Fruit fly (Drosophila melanogaster) whole organism, embryonic: Measurements from ENCODE around the gene Cyp313a5.

ENCODE experiments used
- ATbp ChIP-seq: fragments of 200-800 bp; sonication (Bioruptor generic); optimal IDR thresholded peaks from 2 replicates; lab custom pipeline; 2017; ENCODE audit warnings: missing biosample characterization, mild to moderate bottlenecking, missing genetic modification characterization, missing genetic modification reagents
- Ada2b ChIP-seq: fragments of 200-800 bp; sonication (Bioruptor generic); IDR thresholded peaks from 2 replicates; pipeline ENCODE4 v1.3.6; 2022; ENCODE audit warnings: missing biosample characterization, missing genetic modification characterization
- Antp ChIP-seq: fragments of 200-800 bp; sonication (Bioruptor generic); optimal IDR thresholded peaks from 3 replicates; lab custom pipeline; 2016; ENCODE audit warnings: missing biosample characterization, missing genetic modification characterization
- Bgb ChIP-seq: fragments of 200-800 bp; sonication (Bioruptor generic); IDR thresholded peaks from 2 replicates; pipeline ENCODE4 v1.3.6; 2022; ENCODE audit warnings: missing biosample characterization, missing genetic modification characterization; ENCODE audit not compliant: partially characterized antibody
- C15 ChIP-seq: fragments of 200-800 bp; sonication (Bioruptor generic); IDR thresholded peaks from 3 replicates; pipeline ENCODE4 v1.3.6; 2022; ENCODE audit warnings: missing biosample characterization, missing genetic modification characterization
- CG11247 ChIP-seq: fragments of 200-800 bp; sonication (Bioruptor generic); IDR thresholded peaks from 2 replicates; pipeline ENCODE4 v1.3.6; 2022; ENCODE audit warnings: missing biosample characterization, missing genetic modification characterization
- CG12769 ChIP-seq: fragments of 200-800 bp; sonication (Bioruptor generic); optimal IDR thresholded peaks from 2 replicates; lab custom pipeline; 2019; ENCODE audit warnings: missing biosample characterization, mild to moderate bottlenecking, missing genetic modification characterization, moderate library complexity
- CG13287 ChIP-seq: fragments of 200-800 bp; sonication (Bioruptor generic); IDR thresholded peaks from 2 replicates; pipeline ENCODE4 v1.3.6; 2022; ENCODE audit warnings: missing biosample characterization, missing genetic modification characterization; ENCODE audit not compliant: partially characterized antibody
- CG15514 ChIP-seq: fragments of 200-800 bp; sonication (Bioruptor generic); optimal IDR thresholded peaks from 3 replicates; lab custom pipeline; 2017; ENCODE audit warnings: missing biosample characterization, missing genetic modification characterization, mild to moderate bottlenecking, moderate library complexity, missing genetic modification reagents
- CG1602 ChIP-seq: fragments of 200-800 bp; sonication (Bioruptor generic); optimal IDR thresholded peaks from 3 replicates; lab custom pipeline; 2016; ENCODE audit warnings: missing biosample characterization, missing genetic modification characterization
- CG17802 ChIP-seq: fragments of 200-800 bp; sonication (Bioruptor generic); optimal IDR thresholded peaks from 2 replicates; lab custom pipeline; 2018; ENCODE audit warnings: missing biosample characterization, mild to moderate bottlenecking, missing genetic modification characterization, moderate library complexity
- CG17829 ChIP-seq: fragments of 200-800 bp; optimal IDR thresholded peaks from 2 replicates; lab custom pipeline; 2019; ENCODE audit warnings: missing biosample characterization, mild to moderate bottlenecking, missing genetic modification characterization, moderate library complexity
- CG18764 ChIP-seq: fragments of 200-800 bp; sonication (Bioruptor generic); optimal IDR thresholded peaks from 3 replicates; lab custom pipeline; 2016; ENCODE audit warnings: missing biosample characterization, missing genetic modification characterization
- CG4820 ChIP-seq: fragments of 200-800 bp; sonication (Bioruptor generic); optimal IDR thresholded peaks from 3 replicates; lab custom pipeline; 2016; ENCODE audit warnings: missing biosample characterization, missing genetic modification characterization
- CG8478 ChIP-seq: fragments of >200 bp; optimal IDR thresholded peaks from 2 replicates; lab custom pipeline; 2018
- CHES-1-like ChIP-seq: fragments of 200-800 bp; sonication (Bioruptor generic); optimal IDR thresholded peaks from 2 replicates; lab custom pipeline; 2016; ENCODE audit warnings: missing biosample characterization, missing genetic modification characterization
- Dek ChIP-seq: fragments of 200-800 bp; sonication (Bioruptor generic); optimal IDR thresholded peaks from 3 replicates; lab custom pipeline; 2019; ENCODE audit warnings: missing biosample characterization, mild to moderate bottlenecking, missing genetic modification characterization, moderate library complexity
- Dfd ChIP-seq, 2 experiments: fragments of >200 bp; optimal IDR thresholded peaks; 2 replicates each; lab custom pipeline; 2017; ENCODE audit warnings: missing biosample characterization in 2 of 2, missing genetic modification characterization in 2 of 2
- Dll ChIP-seq: fragments of 200-800 bp; sonication (Bioruptor generic); IDR thresholded peaks from 4 replicates; pipeline ENCODE4 v1.3.6; 2022; ENCODE audit warnings: missing biosample characterization, missing genetic modification characterization; ENCODE audit not compliant: partially characterized antibody
- Doc2 ChIP-seq: fragments of 200-800 bp; sonication (Bioruptor generic); IDR thresholded peaks from 2 replicates; pipeline ENCODE4 v1.3.6; 2022; ENCODE audit warnings: missing biosample characterization, missing genetic modification characterization
- Dref ChIP-seq: fragments of 200-800 bp; sonication (Bioruptor generic); IDR thresholded peaks from 2 replicates; pipeline ENCODE4 v1.3.6; 2022; ENCODE audit warnings: missing biosample characterization, missing genetic modification characterization
- Drgx ChIP-seq: fragments of 200-800 bp; sonication (Bioruptor generic); IDR thresholded peaks from 2 replicates; pipeline ENCODE4 v1.3.6; 2022; ENCODE audit warnings: missing biosample characterization, missing genetic modification characterization
- E2f1 ChIP-seq: fragments of 200-800 bp; sonication (Bioruptor generic); IDR thresholded peaks from 2 replicates; pipeline ENCODE4 v1.3.6; 2022; ENCODE audit warnings: missing biosample characterization, missing genetic modification characterization
- H15 ChIP-seq: fragments of 200-800 bp; sonication (Bioruptor generic); IDR thresholded peaks from 3 replicates; pipeline ENCODE4 v1.3.6; 2022; ENCODE audit warnings: missing biosample characterization, missing genetic modification characterization
- HLH3B ChIP-seq: fragments of 200-800 bp; sonication (Bioruptor generic); IDR thresholded peaks from 2 replicates; pipeline ENCODE4 v1.3.6; 2022; ENCODE audit warnings: missing biosample characterization, missing genetic modification characterization
- HLH4C ChIP-seq: fragments of 200-800 bp; sonication (Bioruptor generic); IDR thresholded peaks from 3 replicates; pipeline ENCODE4 v1.3.6; 2022; ENCODE audit warnings: missing biosample characterization, missing genetic modification characterization; ENCODE audit not compliant: partially characterized antibody
- HLH54F ChIP-seq: fragments of 200-800 bp; sonication (Bioruptor generic); optimal IDR thresholded peaks from 3 replicates; lab custom pipeline; 2016; ENCODE audit warnings: missing biosample characterization, missing genetic modification characterization
- HmgZ ChIP-seq: fragments of 200-800 bp; sonication (Bioruptor generic); optimal IDR thresholded peaks from 2 replicates; lab custom pipeline; 2018; ENCODE audit warnings: missing biosample characterization, mild to moderate bottlenecking, missing genetic modification characterization
- Six4 ChIP-seq: fragments of 200-800 bp; sonication (Bioruptor generic); optimal IDR thresholded peaks from 2 replicates; lab custom pipeline; 2016; ENCODE audit warnings: missing biosample characterization, missing genetic modification characterization
- bcd ChIP-seq: fragments of 200-800 bp; sonication (Bioruptor generic); optimal IDR thresholded peaks from 2 replicates; lab custom pipeline; 2017; ENCODE audit warnings: missing biosample characterization, mild to moderate bottlenecking, missing genetic modification characterization
- br ChIP-seq: fragments of >200 bp; optimal IDR thresholded peaks from 2 replicates; lab custom pipeline; 2017
- cas ChIP-seq: fragments of 200-800 bp; sonication (Bioruptor generic); IDR thresholded peaks from 2 replicates; pipeline ENCODE4 v1.3.6; 2022; ENCODE audit warnings: missing biosample characterization, missing genetic modification characterization
- caup ChIP-seq: fragments of 200-800 bp; sonication (Bioruptor generic); optimal IDR thresholded peaks from 3 replicates; lab custom pipeline; 2017; ENCODE audit warnings: missing biosample characterization, mild to moderate bottlenecking, missing genetic modification characterization, moderate library complexity; ENCODE audit not compliant: severe bottlenecking
- crc ChIP-seq: fragments of 200-800 bp; sonication (Bioruptor generic); optimal IDR thresholded peaks from 2 replicates; lab custom pipeline; 2016; ENCODE audit warnings: missing biosample characterization, missing genetic modification characterization
- dan ChIP-seq: fragments of 200-800 bp; sonication (Bioruptor generic); IDR thresholded peaks from 2 replicates; pipeline ENCODE4 v1.3.6; 2022; ENCODE audit warnings: missing biosample characterization, missing genetic modification characterization
- disco-r ChIP-seq: fragments of 200-800 bp; sonication (Bioruptor generic); optimal IDR thresholded peaks from 2 replicates; lab custom pipeline; 2016; ENCODE audit warnings: missing biosample characterization, missing genetic modification characterization
- dpn ChIP-seq, 2 experiments: fragments of 200-800 bp; sonication (Bioruptor generic); optimal IDR thresholded peaks; 3 replicates each; lab custom pipeline; 2016; ENCODE audit warnings: missing biosample characterization in 2 of 2, missing genetic modification characterization in 2 of 2
- fd64A ChIP-seq: fragments of 200-800 bp; sonication (Bioruptor generic); optimal IDR thresholded peaks from 3 replicates; lab custom pipeline; 2018; ENCODE audit warnings: missing biosample characterization, mild to moderate bottlenecking, missing genetic modification characterization
- fd96Cb ChIP-seq: fragments of 200-800 bp; sonication (Bioruptor generic); optimal IDR thresholded peaks from 2 replicates; lab custom pipeline; 2018; ENCODE audit warnings: missing biosample characterization, mild to moderate bottlenecking, missing genetic modification characterization, moderate library complexity
- grn ChIP-seq: fragments of 200-800 bp; sonication (Bioruptor generic); optimal IDR thresholded peaks from 3 replicates; lab custom pipeline; 2017; ENCODE audit warnings: missing biosample characterization, missing genetic modification characterization
- pan ChIP-seq, 4 experiments: fragments of >200 bp in 3 of 4; fragments of 200-800 bp in 1 of 4; sonication (Bioruptor generic) in 1 of 4; optimal IDR thresholded peaks in 3 of 4; IDR thresholded peaks in 1 of 4; 2 replicates each; pipeline versions ENCODE4 v1.3.6 to Lab custom; 2017 to 2022; ENCODE audit warnings: missing biosample characterization in 2 of 4, missing genetic modification characterization in 2 of 4, mixed read lengths in 1 of 4
- scrt ChIP-seq: fragments of 200-800 bp; sonication (Bioruptor generic); optimal IDR thresholded peaks from 2 replicates; lab custom pipeline; 2018; ENCODE audit warnings: missing biosample characterization, mild to moderate bottlenecking, missing genetic modification characterization, moderate library complexity
- seq ChIP-seq: fragments of 200-800 bp; sonication (Bioruptor generic); IDR thresholded peaks from 2 replicates; pipeline ENCODE4 v1.3.6; 2022; ENCODE audit warnings: missing biosample characterization, missing genetic modification characterization
- slbo ChIP-seq: fragments of 200-800 bp; sonication (Bioruptor generic); IDR thresholded peaks from 2 replicates; pipeline ENCODE4 v1.3.6; 2022; ENCODE audit warnings: missing biosample characterization, missing genetic modification characterization
- slou ChIP-seq: fragments of 200-800 bp; sonication (Bioruptor generic); optimal IDR thresholded peaks from 3 replicates; lab custom pipeline; 2016; ENCODE audit warnings: missing biosample characterization, missing genetic modification characterization
- slp2 ChIP-seq: fragments of 200-800 bp; sonication (Bioruptor generic); optimal IDR thresholded peaks from 2 replicates; lab custom pipeline; 2016; ENCODE audit warnings: missing biosample characterization, missing genetic modification characterization
- tio ChIP-seq: fragments of 200-800 bp; sonication (Bioruptor generic); optimal IDR thresholded peaks from 2 replicates; lab custom pipeline; 2017; ENCODE audit warnings: missing biosample characterization, missing genetic modification characterization, inconsistent platforms
- unc-4 ChIP-seq: fragments of 200-800 bp; sonication (Bioruptor generic); IDR thresholded peaks from 2 replicates; pipeline ENCODE4 v1.3.6; 2022; ENCODE audit warnings: missing biosample characterization, missing genetic modification characterization; ENCODE audit not compliant: partially characterized antibody
- zen ChIP-seq: fragments of 200-800 bp; sonication (Bioruptor generic); optimal IDR thresholded peaks from 3 replicates; lab custom pipeline; 2018; ENCODE audit warnings: missing biosample characterization, mild to moderate bottlenecking, missing genetic modification characterization, moderate library complexity
- zfh1 ChIP-seq: fragments of 200-800 bp; sonication (Bioruptor generic); IDR thresholded peaks from 3 replicates; pipeline ENCODE4 v1.3.6; 2022; ENCODE audit warnings: missing biosample characterization, missing genetic modification characterization

The Cyp313a5 gene

DNA sequence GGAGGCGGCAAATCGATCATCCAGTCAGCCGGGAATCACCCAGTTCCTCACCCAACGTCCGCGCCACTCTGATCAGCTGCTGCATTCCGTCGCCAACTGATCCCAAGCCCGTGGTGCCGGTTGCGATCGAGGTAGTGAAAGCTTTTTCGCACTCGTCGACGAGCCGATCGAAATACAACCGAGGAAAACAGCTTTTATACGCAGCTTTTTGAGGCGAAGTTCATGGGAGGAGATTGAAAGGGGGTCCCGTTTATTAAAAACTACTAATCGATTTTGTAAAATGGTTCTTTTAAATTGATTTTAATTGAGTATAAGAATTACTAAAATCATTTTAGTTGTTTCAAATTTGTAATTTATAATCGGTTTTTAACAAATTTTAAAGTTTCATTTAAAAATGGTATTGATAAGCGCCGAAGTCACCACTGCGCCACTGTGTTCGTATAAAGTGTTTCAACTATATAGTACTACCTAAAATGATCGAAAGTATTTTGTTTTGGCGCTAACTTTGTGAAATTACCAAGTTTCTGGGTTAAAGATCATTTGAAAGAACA, 13.0 kb downstream of the Cyp313a5 start, which contains the start of gene CG4860 (continued):
- peak; percentile 84 for TF ChIP-seq H15
- peak; percentile 77 for TF ChIP-seq seq (GFP tag; lab: Robert Waterston, UW)
- peak; percentile 91 for TF ChIP-seq bcd (GFP tag; lab: Kevin White, UChicago)
- no peak for TF ChIP-seq dan (GFP tag; lab: Robert Waterston, UW)
- peak; percentile 75 for TF ChIP-seq CG18764 (GFP tag; lab: Kevin White, UChicago)
- TF ChIP-seq slp2 (GFP tag; lab: Kevin White, UChicago), result peak; percentile 78
- TF ChIP-seq br, result no peak
- TF ChIP-seq CG17802 (tag; lab: Kevin White, UChicago), result no peak
- TF ChIP-seq HLH3B (GFP tag; lab: Robert Waterston, UW), result peak; percentile 86
- peak; percentile 87 for TF ChIP-seq Antp
- peak; percentile 75 for TF ChIP-seq crc (GFP tag; lab: Kevin White, UChicago)
- peak; percentile 87 for TF ChIP-seq Ada2b
- peak; percentile 71 for TF ChIP-seq CG15514 (GFP tag; lab: Kevin White, UChicago)
- peak; percentile 77 for TF ChIP-seq HmgZ (tag; lab: Kevin White, UChicago)
- peak; percentile 81 for TF ChIP-seq Six4 (GFP tag; lab: Kevin White, UChicago)
- peak; percentile 84 for TF ChIP-seq slou
- no peak for TF ChIP-seq CG8478 (lab: Kevin White, UChicago)
- TF ChIP-seq ATbp (GFP tag; lab: Kevin White, UChicago), result peak; percentile 82
- no peak for TF ChIP-seq Bgb
- TF ChIP-seq fd64A, result no peak
- TF ChIP-seq HLH54F (GFP tag; lab: Kevin White, UChicago), result peak; percentile 89
- no peak; the same call in 1 of the 2 replicates for TF ChIP-seq Doc2
- peak; percentile 78; the same call in 2 of the 3 replicates for TF ChIP-seq zfh1 (GFP tag; lab: Robert Waterston, UW)
- peak; percentile 90 for TF ChIP-seq Dek (tag; lab: Kevin White, UChicago)
- 0 out of 3 replicates have a peak, but pooled peaks have one; percentile 6 for TF ChIP-seq HLH4C (GFP tag; lab: Robert Waterston, UW)
- peak; percentile 10; the same call in 1 of the 2 replicates for TF ChIP-seq CG13287 (GFP tag; lab: Robert Waterston, UW)
- TF ChIP-seq CHES-1-like, result peak; percentile 81
- TF ChIP-seq CG1602, result peak; percentile 80
- TF ChIP-seq disco-r (GFP tag; lab: Kevin White, UChicago), result peak; percentile 65
- no peak for TF ChIP-seq pan (optimal IDR thresholded peaks at IDR 0.05; lab: Kevin White, UChicago)
- peak in 1 of 2 experiments; percentile 92 for TF ChIP-seq pan (GFP tag; optimal IDR thresholded peaks at IDR 0.05 in 1 of 2, IDR thresholded peaks at IDR 0.05 in 1 of 2)
- TF ChIP-seq dpn (GFP tag; optimal IDR thresholded peaks at IDR 0.05; lab: Kevin White, UChicago), result peak; percentile 89 to 92
- TF ChIP-seq fd96Cb (tag; lab: Kevin White, UChicago), result peak; percentile 82
- TF ChIP-seq CG11247 (GFP tag; lab: Robert Waterston, UW), result peak; percentile 88
- TF ChIP-seq tio, result peak; percentile 78
- TF ChIP-seq CG4820 (GFP tag; lab: Kevin White, UChicago), result peak; percentile 80
- TF ChIP-seq Dfd (GFP tag; optimal IDR thresholded peaks at IDR 0.05; lab: Kevin White, UChicago), result no peak
- TF ChIP-seq Dll, result no peak
- TF ChIP-seq C15 (GFP tag; lab: Robert Waterston, UW), result 0 out of 3 replicates have a peak, but pooled peaks have one; percentile 5
- TF ChIP-seq cas (GFP tag; lab: Robert Waterston, UW), result peak; percentile 81
- TF ChIP-seq Dref (GFP tag; lab: Robert Waterston, UW), result peak; percentile 39; the same call in 1 of the 2 replicates
- peak; percentile 26 for TF ChIP-seq zen
- peak; percentile 89 for TF ChIP-seq E2f1 (GFP tag; lab: Robert Waterston, UW)
- no peak for TF ChIP-seq unc-4
- TF ChIP-seq CG12769 (tag; lab: Kevin White, UChicago), result peak; percentile 75
- peak; percentile 94 for TF ChIP-seq slbo (GFP tag; lab: Robert Waterston, UW)
- TF ChIP-seq grn, result no peak
- TF ChIP-seq scrt (GFP tag; lab: Kevin White, UChicago), result peak; percentile 71
- TF ChIP-seq CG17829 (tag; lab: Kevin White, UChicago), result peak; percentile 85
- peak; percentile 88 for TF ChIP-seq Drgx (GFP tag; lab: Robert Waterston, UW)
- TF ChIP-seq caup, result peak; percentile 84
